Fruit fly (Drosophila melanogaster) S2 (cell line): Measurements from ENCODE around the gene CG2540.
A peak's percentile ranks its signal among the peaks of the same experiment; 100 is the strongest.

ENCODE experiments used
- CG8478 ChIP-seq: fragments of >200 bp; optimal IDR thresholded peaks from 2 replicates; lab custom pipeline; 2018
- CTCF ChIP-seq, 2 experiments: fragments of >200 bp; optimal IDR thresholded peaks; 2 replicates each; lab custom pipeline; 2018

The CG2540 gene

DNA sequence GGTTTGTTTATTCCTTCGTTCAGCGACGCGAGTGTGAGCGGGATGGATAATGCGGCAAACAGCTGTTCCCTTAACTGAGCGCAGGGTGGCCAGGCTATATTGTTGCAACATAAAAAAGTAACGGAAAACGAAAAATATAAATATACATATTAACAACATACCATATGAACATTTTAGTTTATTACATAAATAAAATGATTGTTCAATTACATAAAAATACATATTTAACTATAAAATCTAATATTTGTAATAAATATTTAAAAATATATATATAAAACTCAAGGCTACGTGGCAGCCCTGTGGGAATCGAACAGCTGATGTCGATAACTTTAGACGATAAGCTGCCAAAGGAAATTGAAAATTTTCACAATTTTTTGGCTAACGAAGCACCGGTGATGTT lies at the start of gene CG2540, which contains the start of gene Aven:
CG2540 (plus strand) TSS at position 315 of the 400 bp plus-strand sequence.
Aven (minus strand) TSS at position 77 of the 400 bp plus-strand sequence.
- TF ChIP-seq CG8478 (lab: Kevin White, UChicago) (no peak), CTCF (optimal IDR thresholded peaks at IDR 0.05; lab: Kevin White, UChicago) (no peak)

DNA sequence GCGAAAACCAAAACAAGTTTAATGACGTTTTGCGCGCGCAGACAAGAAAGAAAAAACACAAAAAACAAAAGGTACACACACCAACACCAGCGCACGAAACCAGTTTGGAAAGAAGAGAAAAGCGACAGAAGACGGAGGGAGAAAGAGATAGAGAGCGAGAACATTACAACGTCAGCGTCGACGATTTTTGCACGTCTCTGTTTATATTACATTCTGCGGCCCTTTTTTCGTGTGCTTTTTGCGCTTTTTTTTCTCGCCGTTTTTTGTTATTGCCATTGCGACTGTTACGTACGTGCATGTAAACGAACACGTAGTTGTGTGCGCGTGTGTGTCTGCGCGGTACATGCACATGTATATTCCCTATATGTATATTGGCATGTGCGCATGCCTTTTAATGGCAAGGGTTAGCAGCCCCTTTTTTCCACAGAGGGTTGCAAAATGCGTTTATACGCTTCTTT lies 49.6 kb upstream of the CG2540 start:
- TF ChIP-seq CG8478 (lab: Kevin White, UChicago) (no peak), CTCF (optimal IDR thresholded peaks at IDR 0.05; lab: Kevin White, UChicago) (no peak)

DNA sequence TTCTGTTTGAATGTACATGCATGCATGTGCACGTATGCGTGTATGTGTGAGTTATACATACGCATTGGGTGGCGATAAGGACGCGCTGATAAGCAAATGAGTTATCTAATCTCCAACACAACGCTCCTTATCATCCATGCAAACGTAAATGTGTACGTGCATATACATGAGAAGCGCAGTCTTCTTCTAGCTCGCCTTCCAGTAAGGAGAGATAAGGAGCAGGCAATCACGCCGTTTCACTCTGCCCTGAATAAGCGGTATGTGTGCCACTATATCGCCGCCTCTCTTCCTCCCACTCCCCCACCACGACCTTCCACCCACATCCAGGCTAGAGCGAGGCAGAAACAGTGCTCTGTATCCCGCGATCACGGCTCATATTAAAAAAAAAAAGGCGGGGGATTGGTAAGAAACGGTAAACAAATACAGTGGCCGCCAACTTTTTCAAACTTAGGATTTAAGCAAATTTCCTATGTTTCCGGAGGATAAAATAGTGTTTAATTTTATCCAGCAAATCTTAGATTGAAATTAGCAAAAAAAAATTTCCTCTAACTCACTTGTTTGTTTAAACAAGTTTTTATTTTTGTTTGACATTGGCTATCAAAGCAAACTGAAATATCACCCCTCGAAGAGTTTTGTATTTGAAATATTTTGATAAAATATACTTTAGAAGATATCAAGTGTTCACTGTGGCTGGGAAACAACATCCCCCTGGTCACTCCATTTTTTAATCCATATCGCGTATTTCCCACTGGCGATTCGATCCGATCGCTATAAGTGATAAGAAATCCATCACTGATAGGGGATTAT lies 49.0 kb upstream of the CG2540 start:
- TF ChIP-seq CTCF (optimal IDR thresholded peaks at IDR 0.05; lab: Kevin White, UChicago): no peak
- no peak for TF ChIP-seq CG8478 (lab: Kevin White, UChicago)

DNA sequence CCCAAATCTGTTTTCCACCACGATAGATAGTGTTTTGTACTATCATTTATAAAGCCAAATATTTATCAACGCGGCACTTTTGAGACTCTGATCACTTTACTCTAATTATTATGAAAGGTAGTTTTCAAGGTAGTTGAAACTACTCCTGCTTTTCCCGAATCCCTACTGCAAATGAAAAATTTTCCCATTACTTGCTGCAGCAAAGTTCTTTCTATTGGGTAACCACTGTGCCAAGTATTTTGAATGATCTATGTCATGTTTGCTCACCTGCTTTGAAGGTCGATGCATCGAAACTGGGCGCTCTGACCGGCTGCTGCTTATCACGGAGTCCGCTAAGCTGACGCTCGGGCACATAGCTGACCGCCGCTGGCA lies 48.4 kb upstream of the CG2540 start:
- TF ChIP-seq CG8478 (lab: Kevin White, UChicago) (no peak), CTCF (optimal IDR thresholded peaks at IDR 0.05; lab: Kevin White, UChicago) (no peak)

dm6 chrX:12581894-12582293 lies 47.8 kb upstream of the CG2540 start:
- TF ChIP-seq CTCF (optimal IDR thresholded peaks at IDR 0.05; lab: Kevin White, UChicago) (no peak), CG8478 (lab: Kevin White, UChicago) (no peak)

- TF ChIP-seq CG8478 (lab: Kevin White, UChicago): no peak
- TF ChIP-seq CTCF (optimal IDR thresholded peaks at IDR 0.05; lab: Kevin White, UChicago): no peak
These were observed 47.1 kb upstream of the CG2540 start for dm6 chrX:12582661-12582983.

- TF ChIP-seq CG8478 (lab: Kevin White, UChicago) (no peak), CTCF (optimal IDR thresholded peaks at IDR 0.05; lab: Kevin White, UChicago) (peak; percentile 63 to 73)
These were observed 46.5 kb upstream of the CG2540 start, which contains the start of gene Pits for dm6 chrX:12582984-12583869. TSS of gene Pits (minus strand) at chrX:12583193.

- no peak for TF ChIP-seq CG8478 (lab: Kevin White, UChicago)
- no peak for TF ChIP-seq CTCF (optimal IDR thresholded peaks at IDR 0.05; lab: Kevin White, UChicago)
These were observed 45.7 kb upstream of the CG2540 start for dm6 chrX:12583870-12584390.

DNA sequence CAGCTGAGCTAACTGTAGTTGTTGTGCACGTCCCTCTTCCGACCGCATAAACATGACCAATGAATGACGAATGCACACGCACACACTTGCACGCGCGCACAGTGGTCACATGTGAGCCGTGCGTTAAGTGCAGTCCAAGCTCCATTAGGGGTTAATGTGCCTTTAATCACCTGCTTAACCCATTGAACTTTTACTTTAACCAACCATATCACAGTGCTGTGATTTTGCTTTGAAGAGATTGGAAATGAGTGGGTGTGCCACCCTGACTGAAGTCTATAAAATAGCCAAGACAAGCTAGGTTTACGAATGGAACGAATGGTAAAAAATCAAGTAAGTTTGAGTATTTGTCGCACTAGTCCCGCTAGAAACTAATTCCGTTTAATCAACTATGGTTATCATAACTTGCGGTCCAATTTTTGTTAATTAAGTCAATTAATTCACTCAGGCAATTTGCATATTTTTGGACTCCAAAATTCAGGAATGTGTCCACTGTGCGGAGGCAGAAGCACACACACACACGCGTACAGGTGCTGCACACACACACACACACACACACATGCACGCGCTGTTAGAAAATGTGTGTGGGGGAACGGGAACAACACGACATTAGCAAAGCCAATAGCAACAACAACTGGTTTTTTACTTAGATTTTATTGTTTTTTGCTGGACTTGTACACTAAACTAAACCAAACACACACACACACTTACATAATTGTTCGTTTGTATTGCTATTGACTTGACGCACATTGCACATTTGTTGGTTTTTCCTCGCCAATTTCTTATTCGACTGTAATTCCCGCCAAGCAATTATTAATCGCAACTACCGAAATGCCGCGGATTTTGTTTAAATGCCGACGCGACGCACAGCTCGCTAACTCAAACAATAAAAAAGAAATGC lies 38.2 kb upstream of the CG2540 start:
- no peak for TF ChIP-seq CG8478 (lab: Kevin White, UChicago)
- TF ChIP-seq CTCF (optimal IDR thresholded peaks at IDR 0.05; lab: Kevin White, UChicago): no peak

DNA sequence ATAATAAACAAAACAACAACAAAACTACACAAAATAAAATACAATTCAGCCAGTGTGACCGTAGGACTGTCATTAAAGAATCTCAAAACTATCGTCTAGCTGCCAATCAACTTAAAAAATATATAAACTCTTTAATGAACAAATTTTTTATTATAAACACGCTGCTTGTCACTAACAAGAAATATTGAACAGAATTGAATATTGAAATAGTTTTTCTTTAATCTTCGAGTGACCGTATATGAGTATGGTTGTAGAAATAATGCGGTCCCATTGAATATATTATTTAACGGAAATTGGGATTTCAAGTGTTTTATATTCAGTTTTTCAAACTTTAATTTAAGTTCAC lies 37.6 kb upstream of the CG2540 start, which contains the start of gene LIMK1:
LIMK1 (minus strand) TSS at position 73 of the 346 bp plus-strand sequence.
- TF ChIP-seq CG8478 (lab: Kevin White, UChicago) (no peak), CTCF (optimal IDR thresholded peaks at IDR 0.05; lab: Kevin White, UChicago) (no peak)

DNA sequence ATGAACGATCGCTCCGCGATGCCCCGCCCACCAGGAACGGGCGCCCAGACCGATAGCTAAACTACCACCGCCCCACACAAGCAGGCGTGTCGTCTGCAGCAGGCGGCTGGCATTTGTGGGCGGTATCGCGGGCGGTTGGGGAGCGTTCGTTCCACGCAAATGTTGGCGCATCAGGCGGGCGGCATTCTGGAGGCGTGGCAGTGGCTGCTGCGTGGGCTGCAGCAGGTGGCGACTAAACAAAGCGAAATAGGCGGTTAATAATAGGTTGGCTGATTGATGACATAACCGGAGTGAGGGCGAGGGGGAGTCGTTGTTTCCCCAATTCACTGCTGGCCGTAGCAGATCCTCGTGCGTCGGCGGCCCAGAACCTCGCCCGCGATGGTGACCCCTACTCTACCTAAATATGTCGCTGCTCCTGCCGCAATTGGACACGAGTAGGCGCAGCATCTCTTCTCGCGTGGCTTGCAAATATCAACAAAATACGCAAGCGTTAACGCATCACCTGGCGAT lies 34.5 kb upstream of the CG2540 start:
- TF ChIP-seq CTCF (optimal IDR thresholded peaks at IDR 0.05; lab: Kevin White, UChicago) (no peak), CG8478 (lab: Kevin White, UChicago) (no peak)

DNA sequence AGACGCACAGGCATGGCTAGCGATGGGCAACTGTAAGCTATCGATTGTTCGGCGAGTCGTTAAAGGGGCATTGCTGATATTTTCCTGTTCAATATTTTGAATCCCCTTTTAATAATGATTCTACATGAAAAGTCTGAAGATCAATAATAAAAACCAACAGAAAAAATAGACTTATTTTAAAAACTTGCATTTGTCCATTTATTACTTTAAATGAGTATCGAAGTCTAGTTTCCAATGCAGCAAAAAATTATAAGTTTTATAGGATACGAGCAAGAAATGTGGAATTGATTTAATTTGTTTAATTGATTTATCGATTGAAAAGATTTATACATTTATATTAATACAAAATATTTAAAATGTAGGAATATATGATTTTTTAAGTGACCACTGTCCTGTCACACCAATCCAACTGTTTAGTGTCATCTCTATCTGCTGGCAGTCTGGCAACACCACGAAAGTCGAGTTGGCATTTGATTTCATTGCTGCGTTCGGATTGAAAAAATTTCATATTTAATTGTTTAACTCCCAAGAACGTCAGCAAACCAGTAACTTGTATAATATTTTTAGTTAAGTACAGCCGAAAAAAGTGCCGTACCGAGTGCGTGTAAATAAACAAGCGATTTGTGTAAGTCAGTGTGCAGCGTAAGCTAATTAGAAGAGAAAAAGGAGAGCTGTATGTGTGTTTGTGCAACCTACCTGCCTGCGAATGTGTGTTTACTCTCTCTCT lies 33.9 kb upstream of the CG2540 start, which contains the start of the genes CG1824 and Sec16:
CG1824 (minus strand) TSS at position 15 of the 727 bp plus-strand sequence.
Sec16 (plus strand) TSS at position 438 of the 727 bp plus-strand sequence.
- TF ChIP-seq CG8478 (lab: Kevin White, UChicago) (no peak), CTCF (optimal IDR thresholded peaks at IDR 0.05; lab: Kevin White, UChicago) (no peak)
